Worm (Caenorhabditis elegans): Measurements from ENCODE around the gene his-39.

his-39 gene

ce11 chrV:8536213-8536612 lies at the start of gene his-39:
Gene his-39, plus strand, starts transcription at chrV:8536513.
- TF ChIP-seq nhr-25 (tag; optimal IDR thresholded peaks at IDR 0.05) (no peak), ceh-9 (tag; optimal IDR thresholded peaks at IDR 0.05) (no peak), snpc-4 (tag; optimal IDR thresholded peaks at IDR 0.05) (no peak), ZK546.5 (tag; optimal IDR thresholded peaks at IDR 0.05) (no peak), nhr-12 (tag; optimal IDR thresholded peaks at IDR 0.05) (no peak), lin-39 (tag; optimal IDR thresholded peaks at IDR 0.05) (no peak)

- TF ChIP-seq nfya-1 (tag; optimal IDR thresholded peaks at IDR 0.05; ENCODE audit: insufficient read depth) (no peak), nhr-28 (tag; optimal IDR thresholded peaks at IDR 0.05) (no peak), unc-62 (GFP tag; optimal IDR thresholded peaks at IDR 0.05) (peak; percentile 55), R02D3.7 (tag; optimal IDR thresholded peaks at IDR 0.05) (no peak), elt-1 (tag; optimal IDR thresholded peaks at IDR 0.05) (peak; percentile 76), lin-39 (tag; optimal IDR thresholded peaks at IDR 0.05) (peak; percentile 78), hmg-11 (tag; optimal IDR thresholded peaks at IDR 0.05) (no peak)
Observed at ce11 chrV:8494260-8494939, 41.9 kb upstream of the his-39 start, which contains the start of gene pxn-1. Gene pxn-1, plus strand, starts transcription at chrV:8494889.

ce11 chrV:8495106-8495505 lies 41.2 kb upstream of the his-39 start:
- TF ChIP-seq nhr-11 (tag; optimal IDR thresholded peaks at IDR 0.05): no peak
- TF ChIP-seq nhr-28 (tag; optimal IDR thresholded peaks at IDR 0.05): no peak
- TF ChIP-seq mdl-1 (tag; optimal IDR thresholded peaks at IDR 0.05): no peak

ce11 chrV:8495965-8496364 lies 40.3 kb upstream of the his-39 start:
- TF ChIP-seq elt-2 (tag; optimal IDR thresholded peaks at IDR 0.05) (peak; percentile 22), nhr-237 (tag; optimal IDR thresholded peaks at IDR 0.05) (no peak), snpc-4 (tag; optimal IDR thresholded peaks at IDR 0.05) (peak; percentile 4), pha-4 (tag; optimal IDR thresholded peaks at IDR 0.05) (no peak)

- no peak for TF ChIP-seq nhr-43 (tag; optimal IDR thresholded peaks at IDR 0.05; ENCODE audit: poor library complexity, severe bottlenecking)
- TF ChIP-seq nhr-28 (tag; optimal IDR thresholded peaks at IDR 0.05): no peak
- no peak for TF ChIP-seq elt-1 (tag; optimal IDR thresholded peaks at IDR 0.05)
- TF ChIP-seq elt-2 (tag; optimal IDR thresholded peaks at IDR 0.05): no peak
- TF ChIP-seq hmg-11 (tag; optimal IDR thresholded peaks at IDR 0.05): no peak
- TF ChIP-seq lsy-12 (tag; optimal IDR thresholded peaks at IDR 0.05): no peak
- TF ChIP-seq daf-12 (tag; optimal IDR thresholded peaks at IDR 0.05): no peak
- no peak for TF ChIP-seq skn-1 (tag; optimal IDR thresholded peaks at IDR 0.05)
- no peak for TF ChIP-seq nhr-25 (tag; optimal IDR thresholded peaks at IDR 0.05)
- TF ChIP-seq tbx-2 (tag; optimal IDR thresholded peaks at IDR 0.05): no peak
- TF ChIP-seq nhr-76 (tag; optimal IDR thresholded peaks at IDR 0.05): no peak
- TF ChIP-seq ZK546.5 (tag; optimal IDR thresholded peaks at IDR 0.05): no peak
Observed at ce11 chrV:8499407-8499806, 36.9 kb upstream of the his-39 start.

ce11 chrV:8500348-8500747 lies 36.0 kb upstream of the his-39 start:
- peak; percentile 89 for TF ChIP-seq aly-2 (tag; optimal IDR thresholded peaks at IDR 0.05)
- TF ChIP-seq nhr-67 (tag; optimal IDR thresholded peaks at IDR 0.05): peak; percentile 57
- TF ChIP-seq nhr-23 (tag; optimal IDR thresholded peaks at IDR 0.05): no peak
- no peak for TF ChIP-seq nhr-12 (tag; optimal IDR thresholded peaks at IDR 0.05)
- TF ChIP-seq ceh-28 (tag; optimal IDR thresholded peaks at IDR 0.05): peak; percentile 48
- TF ChIP-seq fos-1 (tag; optimal IDR thresholded peaks at IDR 0.05): no peak
- TF ChIP-seq egl-5 (tag; optimal IDR thresholded peaks at IDR 0.05): peak; percentile 64
- peak; percentile 51 for TF ChIP-seq ama-1 (optimal IDR thresholded peaks at IDR 0.05)
- TF ChIP-seq R02D3.7 (tag; optimal IDR thresholded peaks at IDR 0.05): peak; percentile 81
- TF ChIP-seq skn-1 (tag; optimal IDR thresholded peaks at IDR 0.05): peak; percentile 45
- no peak for TF ChIP-seq daf-12 (tag; optimal IDR thresholded peaks at IDR 0.05)
- TF ChIP-seq nhr-43 (tag; optimal IDR thresholded peaks at IDR 0.05; ENCODE audit: poor library complexity, severe bottlenecking): peak; percentile 98
- peak; percentile 96 for TF ChIP-seq tbx-2 (tag; optimal IDR thresholded peaks at IDR 0.05)
- no peak for TF ChIP-seq nhr-237 (tag; optimal IDR thresholded peaks at IDR 0.05)
- no peak for TF ChIP-seq fkh-2 (tag; optimal IDR thresholded peaks at IDR 0.05)
- peak in 2 of 3 experiments; percentile 68 to 86 for TF ChIP-seq elt-3 (tag; optimal IDR thresholded peaks at IDR 0.05)
- peak; percentile 43 for TF ChIP-seq jun-1 (tag; optimal IDR thresholded peaks at IDR 0.05)
- no peak for TF ChIP-seq mdl-1 (tag; optimal IDR thresholded peaks at IDR 0.05)
- TF ChIP-seq nhr-11 (tag; optimal IDR thresholded peaks at IDR 0.05): no peak
- peak; percentile 99 for TF ChIP-seq hmg-11 (tag; optimal IDR thresholded peaks at IDR 0.05)
- peak; percentile 72 for TF ChIP-seq egl-27 (tag; optimal IDR thresholded peaks at IDR 0.05)
- TF ChIP-seq nhr-76 (tag; optimal IDR thresholded peaks at IDR 0.05): peak; percentile 41
- no peak for TF ChIP-seq pha-4 (tag; optimal IDR thresholded peaks at IDR 0.05)
- peak; percentile 71 for TF ChIP-seq ceh-9 (tag; optimal IDR thresholded peaks at IDR 0.05)
- peak; percentile 53 for TF ChIP-seq ceh-16 (tag; optimal IDR thresholded peaks at IDR 0.05)
- peak; percentile 90 for TF ChIP-seq unc-62 (GFP tag; optimal IDR thresholded peaks at IDR 0.05)
- TF ChIP-seq fkh-10 (GFP tag; optimal IDR thresholded peaks at IDR 0.05): no peak
- TF ChIP-seq zag-1 (tag; optimal IDR thresholded peaks at IDR 0.05): peak; percentile 68
- TF ChIP-seq eor-1 (tag; optimal IDR thresholded peaks at IDR 0.05): peak in 1 of 2 experiments; percentile 17
- TF ChIP-seq nhr-28 (tag; optimal IDR thresholded peaks at IDR 0.05): peak; percentile 44
- TF ChIP-seq lsy-12 (tag; optimal IDR thresholded peaks at IDR 0.05): peak; percentile 95
- peak; percentile 30 for TF ChIP-seq ZK546.5 (tag; optimal IDR thresholded peaks at IDR 0.05)
- peak; percentile 88 for TF ChIP-seq nhr-77 (tag; optimal IDR thresholded peaks at IDR 0.05)

Data from whole organism, L3 larva.